Fruit fly (Drosophila melanogaster) whole organism, larva: Measurements from ENCODE around the gene Syn.
A peak's percentile ranks its signal among the peaks of the same experiment; 100 is the strongest.

Experiments
- noc ChIP-seq: fragments of 200-800 bp; sonication (Bioruptor generic); optimal IDR thresholded peaks from 3 replicates; lab custom pipeline; 2019; ENCODE audit warnings: missing biosample characterization, mild to moderate bottlenecking, missing genetic modification characterization, moderate library complexity

Gene Syn

dm6 chr3R:10251846-10252245, 61.4 kb downstream of the Syn start:
- TF ChIP-seq noc (tag; lab: Kevin White, UChicago) = no peak

dm6 chr3R:10261800-10262199, 71.3 kb downstream of the Syn start, which contains the start of the genes Sirt6 and pont:
TSS of gene Sirt6 (minus strand) at chr3R:10261849.
TSS of gene pont (plus strand) at chr3R:10262123.
- TF ChIP-seq noc (tag; lab: Kevin White, UChicago) = peak; percentile 88

dm6 chr3R:10263972-10264536, 73.6 kb downstream of the Syn start, which contains the start of gene Nuak:
TSS of gene Nuak (plus strand) at chr3R:10264306.
- TF ChIP-seq noc (tag; lab: Kevin White, UChicago) = peak; percentile 74

- TF ChIP-seq noc (tag; lab: Kevin White, UChicago) = no peak
Observed at dm6 chr3R:10264601-10265421, 74.3 kb downstream of the Syn start.

- peak; percentile 91 for TF ChIP-seq noc (tag; lab: Kevin White, UChicago)
Observed at dm6 chr3R:10265552-10266137, 75.2 kb downstream of the Syn start.

dm6 chr3R:10266624-10267492, 76.4 kb downstream of the Syn start:
- no peak for TF ChIP-seq noc (tag; lab: Kevin White, UChicago)

dm6 chr3R:10268101-10268864, 77.8 kb downstream of the Syn start:
- TF ChIP-seq noc (tag; lab: Kevin White, UChicago) = peak; percentile 97

- peak; percentile 66 for TF ChIP-seq noc (tag; lab: Kevin White, UChicago)
Observed at dm6 chr3R:10268865-10269442, 78.5 kb downstream of the Syn start.

dm6 chr3R:10269921-10270431, 79.5 kb downstream of the Syn start:
- no peak for TF ChIP-seq noc (tag; lab: Kevin White, UChicago)
